Worm (Caenorhabditis elegans) whole organism, young adult: Measurements from ENCODE around the gene F25B5.5.
A peak's percentile ranks its signal among the peaks of the same experiment; 100 is the strongest.

ENCODE experiments used
- C06A6.2 ChIP-seq: fragments of 200-800 bp; sonication (Bioruptor generic); conservative IDR thresholded peaks from 2 replicates; pipeline ENCODE4 v1.3.6; 2022; ENCODE audit warnings: missing genetic modification characterization, missing compliant biosample characterization
- D2030.7 ChIP-seq: fragments of 200-800 bp; sonication (Bioruptor generic); IDR thresholded peaks from 2 replicates; pipeline ENCODE4 v1.3.6; 2022; ENCODE audit warnings: missing genetic modification reagents, missing genetic modification characterization, missing compliant biosample characterization
- F10E7.11 ChIP-seq: sonication (generic microtip); optimal IDR thresholded peaks from 2 replicates; lab custom pipeline; 2017; ENCODE audit warnings: mild to moderate bottlenecking, missing genetic modification characterization, moderate library complexity, missing compliant biosample characterization
- F22D6.2 ChIP-seq: sonication (generic microtip); optimal IDR thresholded peaks from 2 replicates; lab custom pipeline; 2016; ENCODE audit warnings: mild to moderate bottlenecking, missing genetic modification characterization, missing compliant biosample characterization
- F33H1.4 ChIP-seq: fragments of 200-800 bp; sonication (Bioruptor generic); IDR thresholded peaks from 2 replicates; pipeline ENCODE4 v1.3.6; 2022; ENCODE audit warnings: missing genetic modification reagents, missing genetic modification characterization, missing compliant biosample characterization
- F55B11.4 ChIP-seq: sonication (generic microtip); optimal IDR thresholded peaks from 2 replicates; lab custom pipeline; 2016; ENCODE audit warnings: missing compliant biosample characterization, missing genetic modification characterization, borderline replicate concordance; ENCODE audit not compliant: insufficient read depth
- Y79H2A.3 ChIP-seq: fragments of 200-800 bp; sonication (Bioruptor generic); conservative IDR thresholded peaks from 2 replicates; pipeline ENCODE4 v1.3.6; 2022; ENCODE audit warnings: missing genetic modification reagents, missing genetic modification characterization, missing compliant biosample characterization
- ama-1 ChIP-seq, 3 experiments: fragments of 150-350 bp in 1 of 3; sonication (generic microtip) in 2 of 3; optimal IDR thresholded peaks; 2 replicates each; lab custom pipeline; 2014 to 2018; ENCODE audit warnings: missing biosample characterization in 2 of 3, missing genetic modification characterization in 2 of 3, missing genetic modification reagents in 2 of 3
- aptf-2 ChIP-seq: fragments of 200-800 bp; sonication (Bioruptor generic); conservative IDR thresholded peaks from 2 replicates; pipeline ENCODE4 v1.3.6; 2022; ENCODE audit warnings: missing genetic modification reagents, missing genetic modification characterization, missing compliant biosample characterization
- atf-7 ChIP-seq: sonication (generic microtip); optimal IDR thresholded peaks from 2 replicates; lab custom pipeline; 2017; ENCODE audit warnings: mild to moderate bottlenecking, missing genetic modification characterization, missing compliant biosample characterization
- athp-1 ChIP-seq: sonication (generic microtip); optimal IDR thresholded peaks from 2 replicates; lab custom pipeline; 2017; ENCODE audit warnings: mild to moderate bottlenecking, missing genetic modification characterization, missing compliant biosample characterization
- attf-3 ChIP-seq: fragments of 200-800 bp; sonication (Bioruptor generic); conservative IDR thresholded peaks from 2 replicates; pipeline ENCODE4 v1.3.6; 2022; ENCODE audit warnings: missing genetic modification reagents, missing genetic modification characterization, missing compliant biosample characterization
- attf-5 ChIP-seq: fragments of 200-800 bp; sonication (Bioruptor generic); optimal IDR thresholded peaks from 2 replicates; lab custom pipeline; 2018; ENCODE audit warnings: mild to moderate bottlenecking, missing genetic modification characterization, missing compliant biosample characterization
- bed-2 ChIP-seq: fragments of 200-800 bp; sonication (Bioruptor generic); IDR thresholded peaks from 2 replicates; pipeline ENCODE4 v1.3.6; 2022; ENCODE audit warnings: missing genetic modification reagents, missing genetic modification characterization, missing compliant biosample characterization
- cebp-1 ChIP-seq, 2 experiments: fragments of 200-800 bp in 1 of 2; sonication (Bioruptor generic) in 1 of 2; sonication (generic microtip) in 1 of 2; IDR thresholded peaks in 1 of 2; optimal IDR thresholded peaks in 1 of 2; 2 replicates each; pipeline versions ENCODE4 v1.3.6 to Lab custom; 2017 to 2022; ENCODE audit warnings: missing compliant biosample characterization in 2 of 2, missing genetic modification characterization in 2 of 2, mild to moderate bottlenecking in 1 of 2, missing genetic modification reagents in 1 of 2, moderate library complexity in 1 of 2
- ceh-100 ChIP-seq: fragments of 200-800 bp; sonication (Bioruptor generic); IDR thresholded peaks from 2 replicates; pipeline ENCODE4 v1.3.6; 2022; ENCODE audit warnings: missing genetic modification reagents, missing genetic modification characterization, missing compliant biosample characterization
- ceh-27 ChIP-seq: fragments of 200-800 bp; sonication (Bioruptor generic); optimal IDR thresholded peaks from 2 replicates; lab custom pipeline; 2018; ENCODE audit warnings: mild to moderate bottlenecking, missing genetic modification characterization, moderate library complexity, missing compliant biosample characterization
- chd-7 ChIP-seq: sonication (generic microtip); optimal IDR thresholded peaks from 2 replicates; lab custom pipeline; 2016; ENCODE audit warnings: mild to moderate bottlenecking, missing genetic modification characterization, moderate library complexity, missing compliant biosample characterization
- egl-44 ChIP-seq: fragments of 200-800 bp; sonication (Bioruptor generic); IDR thresholded peaks from 2 replicates; pipeline ENCODE4 v1.3.6; 2022; ENCODE audit warnings: missing genetic modification reagents, missing genetic modification characterization, missing compliant biosample characterization
- ekl-4 ChIP-seq: fragments of 200-800 bp; sonication (Bioruptor generic); IDR thresholded peaks from 2 replicates; pipeline ENCODE4 v1.3.6; 2022; ENCODE audit warnings: missing genetic modification reagents, missing genetic modification characterization, missing compliant biosample characterization
- gei-17 ChIP-seq: fragments of 200-800 bp; sonication (Bioruptor generic); optimal IDR thresholded peaks from 2 replicates; lab custom pipeline; 2018; ENCODE audit warnings: mild to moderate bottlenecking, missing genetic modification characterization, missing compliant biosample characterization
- hlh-26 ChIP-seq: fragments of 200-800 bp; sonication (Bioruptor generic); conservative IDR thresholded peaks from 2 replicates; pipeline ENCODE4 v1.3.6; 2022; ENCODE audit warnings: missing genetic modification reagents, missing genetic modification characterization, missing compliant biosample characterization
- lag-1 ChIP-seq: fragments of 200-800 bp; sonication (Bioruptor generic); IDR thresholded peaks from 2 replicates; pipeline ENCODE4 v1.3.6; 2022; ENCODE audit warnings: missing genetic modification reagents, missing genetic modification characterization, missing compliant biosample characterization
- lin-35 ChIP-seq, 3 experiments: fragments of 150-350 bp in 2 of 3; sonication (generic microtip) in 1 of 3; optimal IDR thresholded peaks; 2 replicates each; lab custom pipeline; 2014 to 2018; ENCODE audit warnings: missing biosample characterization in 3 of 3, missing genetic modification characterization in 3 of 3, missing genetic modification reagents in 3 of 3
- lin-40 ChIP-seq: sonication (generic microtip); optimal IDR thresholded peaks from 2 replicates; lab custom pipeline; 2016; ENCODE audit warnings: missing genetic modification characterization, mild to moderate bottlenecking, missing compliant biosample characterization, missing genotype, missing genetic modification reagents
- lsl-1 ChIP-seq: fragments of 200-800 bp; sonication (Bioruptor generic); optimal IDR thresholded peaks from 2 replicates; lab custom pipeline; 2018; ENCODE audit warnings: mild to moderate bottlenecking, missing genetic modification characterization, moderate library complexity, missing compliant biosample characterization
- lsy-27 ChIP-seq: sonication (generic microtip); optimal IDR thresholded peaks from 2 replicates; lab custom pipeline; 2017; ENCODE audit warnings: missing genetic modification characterization, mild to moderate bottlenecking, missing compliant biosample characterization, antibody characterized with exemption, missing genotype, borderline replicate concordance; ENCODE audit not compliant: insufficient read depth
- madf-10 ChIP-seq: sonication (generic microtip); optimal IDR thresholded peaks from 2 replicates; lab custom pipeline; 2016; ENCODE audit warnings: mild to moderate bottlenecking, missing genetic modification characterization, missing compliant biosample characterization
- mcd-1 ChIP-seq: fragments of 200-800 bp; sonication (Bioruptor generic); IDR thresholded peaks from 2 replicates; pipeline ENCODE4 v1.3.6; 2022; ENCODE audit warnings: missing genetic modification reagents, missing genetic modification characterization, missing compliant biosample characterization
- mes-4 ChIP-seq: sonication (generic microtip); optimal IDR thresholded peaks from 2 replicates; lab custom pipeline; 2016; ENCODE audit warnings: missing genotype, missing genetic modification characterization, missing compliant biosample characterization
- nhr-80 ChIP-seq: sonication (generic microtip); optimal IDR thresholded peaks from 2 replicates; lab custom pipeline; 2016; ENCODE audit warnings: missing genetic modification characterization, missing compliant biosample characterization
- pbrm-1 ChIP-seq: fragments of 200-800 bp; sonication (Bioruptor generic); IDR thresholded peaks from 2 replicates; pipeline ENCODE4 v1.3.6; 2022; ENCODE audit warnings: missing genetic modification reagents, missing genetic modification characterization, missing compliant biosample characterization
- rec-8 ChIP-seq, 2 experiments: sonication (generic microtip); optimal IDR thresholded peaks; 2 replicates each; lab custom pipeline; 2016; ENCODE audit warnings: mild to moderate bottlenecking in 2 of 2, missing genetic modification characterization in 2 of 2, missing genetic modification reagents in 2 of 2, missing genotype in 2 of 2, missing biosample characterization in 1 of 2, missing compliant biosample characterization in 1 of 2, moderate library complexity in 1 of 2
- sea-2 ChIP-seq: fragments of 200-800 bp; sonication (Bioruptor generic); IDR thresholded peaks from 2 replicates; pipeline ENCODE4 v1.3.6; 2022; ENCODE audit warnings: missing genetic modification characterization, missing compliant biosample characterization
- snpc-1.3 ChIP-seq: sonication (generic microtip); optimal IDR thresholded peaks from 2 replicates; lab custom pipeline; 2017; ENCODE audit warnings: missing genetic modification characterization, mild to moderate bottlenecking, missing compliant biosample characterization, antibody characterized with exemption, moderate library complexity, missing genotype, missing genetic modification reagents; ENCODE audit not compliant: insufficient read depth
- tbp1 ChIP-seq: fragments of 200-800 bp; sonication (Bioruptor generic); optimal IDR thresholded peaks from 2 replicates; lab custom pipeline; 2018; ENCODE audit warnings: mild to moderate bottlenecking, missing genetic modification characterization, missing compliant biosample characterization
- tbx-9 ChIP-seq: sonication (generic microtip); optimal IDR thresholded peaks from 2 replicates; lab custom pipeline; 2016; ENCODE audit warnings: borderline replicate concordance, missing genetic modification characterization, inconsistent platforms, missing compliant biosample characterization
- tlf-1 ChIP-seq: fragments of 200-800 bp; sonication (Bioruptor generic); optimal IDR thresholded peaks from 2 replicates; lab custom pipeline; 2018; ENCODE audit warnings: mild to moderate bottlenecking, missing genetic modification characterization, missing compliant biosample characterization
- unc-130 ChIP-seq: sonication (generic microtip); optimal IDR thresholded peaks from 2 replicates; lab custom pipeline; 2016; ENCODE audit warnings: missing genetic modification reagents, missing genetic modification characterization, missing compliant biosample characterization
- unc-62 ChIP-seq: fragments of 150-350 bp; optimal IDR thresholded peaks from 2 replicates; lab custom pipeline; 2014; ENCODE audit warnings: missing biosample characterization, missing genetic modification reagents, missing genetic modification characterization
- zfh-2 ChIP-seq: fragments of 200-800 bp; sonication (Bioruptor generic); conservative IDR thresholded peaks from 2 replicates; pipeline ENCODE4 v1.3.6; 2022; ENCODE audit warnings: missing genetic modification reagents, missing genetic modification characterization, missing compliant biosample characterization
- zim-3 ChIP-seq: sonication (generic microtip); optimal IDR thresholded peaks from 2 replicates; lab custom pipeline; 2017; ENCODE audit warnings: mild to moderate bottlenecking, missing genetic modification characterization, moderate library complexity, missing compliant biosample characterization
- ztf-26 ChIP-seq: sonication (generic microtip); optimal IDR thresholded peaks from 2 replicates; lab custom pipeline; 2017; ENCODE audit warnings: missing genetic modification characterization, missing compliant biosample characterization
- ztf-3 ChIP-seq: fragments of 200-800 bp; sonication (Bioruptor generic); optimal IDR thresholded peaks from 2 replicates; lab custom pipeline; 2018; ENCODE audit warnings: mild to moderate bottlenecking, missing genetic modification characterization, missing compliant biosample characterization
- ztf-6 ChIP-seq: fragments of 200-800 bp; sonication (Bioruptor generic); IDR thresholded peaks from 2 replicates; pipeline ENCODE4 v1.3.6; 2022; ENCODE audit warnings: missing genetic modification reagents, missing genetic modification characterization, missing compliant biosample characterization

Gene F25B5.5

DNA sequence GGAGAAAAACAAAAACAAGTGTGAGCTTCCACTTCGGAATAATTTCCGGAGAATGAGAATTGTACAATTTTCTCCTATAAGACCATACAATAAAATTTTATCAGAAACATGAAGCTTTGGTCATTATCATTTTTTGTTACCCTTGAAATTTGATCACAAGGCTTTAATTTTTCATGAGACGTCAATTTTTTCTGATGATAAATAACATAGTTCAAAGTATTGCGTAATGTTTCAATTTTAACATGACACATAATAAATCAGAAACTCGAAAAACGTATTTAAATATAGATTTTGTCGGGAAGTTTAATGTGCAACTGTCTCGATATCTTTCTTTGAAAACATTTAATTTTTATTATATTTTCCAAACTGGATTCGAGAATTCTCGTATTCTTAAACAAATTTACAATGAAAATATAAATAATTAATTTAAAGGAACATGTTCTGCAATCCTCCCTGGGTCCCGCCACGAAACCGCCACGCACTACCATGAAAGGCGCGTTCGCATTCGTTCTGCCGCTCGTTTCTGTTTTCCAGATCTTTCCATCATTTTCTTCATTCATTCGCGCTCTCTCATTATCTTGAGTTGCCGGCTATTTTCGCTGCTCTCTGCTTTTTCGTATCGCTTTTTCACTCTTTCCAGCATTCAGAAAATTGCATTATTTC is 7.0 kb downstream of the F25B5.5 start (continued):
- peak; percentile 53 for TF ChIP-seq pbrm-1 (GFP tag; lab: Robert Waterston, UW)
- no peak for TF ChIP-seq mes-4 (tag; lab: Kevin White, UChicago)
- TF ChIP-seq tbp1 (GFP tag; lab: Kevin White, UChicago), result no peak
- TF ChIP-seq lin-35 (GFP tag; optimal IDR thresholded peaks at IDR 0.05; lab: Kevin White, UChicago), result peak in 1 of 3 experiments; percentile 35
- TF ChIP-seq F33H1.4 (GFP tag; lab: Robert Waterston, UW), result peak; percentile 96
- TF ChIP-seq D2030.7 (GFP tag; lab: Robert Waterston, UW), result peak; percentile 88
- peak; percentile 10 for TF ChIP-seq athp-1
- TF ChIP-seq chd-7 (tag; lab: Kevin White, UChicago), result no peak
- TF ChIP-seq ceh-100, result no peak
- peak; percentile 46 for TF ChIP-seq nhr-80 (tag; lab: Kevin White, UChicago)
- no peak for TF ChIP-seq aptf-2
- TF ChIP-seq ztf-3 (GFP tag; lab: Kevin White, UChicago), result no peak
- TF ChIP-seq lin-40 (tag; lab: Kevin White, UChicago), result no peak
- no peak for TF ChIP-seq rec-8 (tag; optimal IDR thresholded peaks at IDR 0.05; lab: Kevin White, UChicago)
- TF ChIP-seq ztf-6, result no peak

DNA sequence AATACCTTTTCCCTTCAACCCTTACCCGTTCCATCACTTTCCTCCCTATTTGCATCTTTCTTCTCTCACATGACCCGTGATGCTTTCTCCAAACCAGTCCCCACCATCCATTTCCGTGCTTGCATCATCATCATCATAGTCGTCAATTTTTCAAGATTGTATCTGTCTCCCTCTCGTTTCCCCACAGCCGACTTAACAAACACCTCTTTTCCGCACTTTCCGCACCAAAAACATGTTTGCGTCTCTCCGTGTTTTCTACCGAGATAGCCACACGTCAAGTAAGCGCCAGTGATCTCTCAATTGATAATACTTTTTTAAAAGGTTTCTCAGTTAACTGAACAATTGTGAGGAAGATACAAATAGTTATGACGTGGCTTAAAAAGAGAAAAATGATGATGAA is 7.9 kb downstream of the F25B5.5 start:
- TF ChIP-seq egl-44, result no peak
- no peak for TF ChIP-seq F10E7.11
- no peak for TF ChIP-seq F55B11.4 (tag; lab: Kevin White, UChicago)
- no peak for TF ChIP-seq snpc-1.3 (tag; lab: Kevin White, UChicago)
- no peak for TF ChIP-seq gei-17
- TF ChIP-seq unc-130 (GFP tag; lab: Kevin White, UChicago), result no peak
- no peak for TF ChIP-seq cebp-1 (GFP tag; IDR thresholded peaks at IDR 0.05; lab: Robert Waterston, UW)
- peak; percentile 72 for TF ChIP-seq cebp-1 (tag; optimal IDR thresholded peaks at IDR 0.05; lab: Kevin White, UChicago)
- no peak for TF ChIP-seq attf-3 (GFP tag; lab: Robert Waterston, UW)
- TF ChIP-seq C06A6.2 (GFP tag; lab: Robert Waterston, UW), result peak; percentile 46; the same call in 1 of the 2 replicates
- peak; percentile 17 for TF ChIP-seq ceh-27 (GFP tag; lab: Kevin White, UChicago)
- no peak for TF ChIP-seq zim-3 (tag; lab: Kevin White, UChicago)
- TF ChIP-seq sea-2, result no peak
- peak; percentile 39 for TF ChIP-seq ztf-26 (tag; lab: Kevin White, UChicago)
- no peak for TF ChIP-seq bed-2
- TF ChIP-seq hlh-26 (GFP tag; lab: Robert Waterston, UW), result no peak
- peak; percentile 66 for TF ChIP-seq nhr-80 (tag; lab: Kevin White, UChicago)
- no peak for TF ChIP-seq lsy-27 (tag; lab: Kevin White, UChicago)
- peak; percentile 27 for TF ChIP-seq attf-5
- no peak for TF ChIP-seq mcd-1
- no peak for TF ChIP-seq lsl-1 (GFP tag; lab: Kevin White, UChicago)
- 0 out of 2 replicates have a peak, but pooled peaks have one; percentile 16 for TF ChIP-seq ekl-4
- TF ChIP-seq mes-4 (tag; lab: Kevin White, UChicago), result no peak
- no peak for TF ChIP-seq lag-1 (GFP tag; lab: Robert Waterston, UW)
- TF ChIP-seq rec-8 (tag; optimal IDR thresholded peaks at IDR 0.05; lab: Kevin White, UChicago), result no peak
- no peak for TF ChIP-seq tlf-1 (GFP tag; lab: Kevin White, UChicago)
- no peak for TF ChIP-seq zfh-2 (GFP tag; lab: Robert Waterston, UW)
- peak; percentile 61 for TF ChIP-seq lin-40 (tag; lab: Kevin White, UChicago)
- TF ChIP-seq F22D6.2 (tag; lab: Kevin White, UChicago), result no peak
- TF ChIP-seq tbx-9, result no peak
- TF ChIP-seq atf-7 (tag; lab: Kevin White, UChicago), result no peak
- TF ChIP-seq Y79H2A.3 (GFP tag; lab: Robert Waterston, UW), result no peak
- TF ChIP-seq madf-10 (tag; lab: Kevin White, UChicago), result peak; percentile 2
- no peak for TF ChIP-seq ama-1 (optimal IDR thresholded peaks at IDR 0.05; lab: Kevin White, UChicago)
- no peak for TF ChIP-seq ama-1 (GFP tag; optimal IDR thresholded peaks at IDR 0.05; lab: Kevin White, UChicago)
- no peak for TF ChIP-seq unc-62
